Fruit fly (Drosophila melanogaster): ENCODE measurements around the gene CG17129.

CG17129 gene

DNA sequence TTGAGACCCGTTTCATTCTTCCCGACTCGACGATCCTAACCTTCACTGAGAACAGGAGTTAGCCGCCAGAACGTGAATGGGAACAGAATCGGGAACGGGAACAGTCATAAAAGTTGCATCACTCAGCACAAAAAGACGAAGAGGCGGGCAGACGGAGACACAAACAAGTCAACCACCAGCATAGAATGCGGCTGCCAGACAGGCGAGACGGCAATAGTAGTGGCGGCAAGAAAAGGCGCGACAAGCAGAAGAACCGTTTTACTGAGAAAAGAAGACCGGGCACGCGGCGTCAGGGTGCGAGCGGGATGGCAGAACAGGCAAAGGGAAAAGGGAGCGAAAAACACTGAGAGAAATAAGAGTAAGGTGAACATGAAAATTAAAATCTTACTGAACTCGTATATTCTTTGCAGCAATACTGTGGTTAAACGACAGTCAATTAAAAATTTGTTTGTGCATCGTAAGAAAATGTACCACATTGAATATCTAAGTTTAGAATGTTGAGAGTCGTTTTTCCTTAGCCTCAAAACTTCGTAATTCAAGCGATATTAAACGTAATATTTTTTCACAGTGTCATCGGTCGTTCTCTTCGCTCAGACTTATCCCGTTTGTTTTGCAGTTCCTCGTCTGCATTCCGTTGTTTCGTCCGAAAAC lies 39.7 kb downstream of the CG17129 start (continued):
- TF ChIP-seq nom (GFP tag; optimal IDR thresholded peaks at IDR 0.05) (peak; percentile 86), Xbp1 (GFP tag; optimal IDR thresholded peaks at IDR 0.05) (peak; percentile 84), sd (tag; optimal IDR thresholded peaks at IDR 0.05) (no peak), usp (GFP tag; optimal IDR thresholded peaks at IDR 0.05) (no peak), Ssrp (tag; optimal IDR thresholded peaks at IDR 0.05) (peak; percentile 83), CG43689 (GFP tag; IDR thresholded peaks at IDR 0.05) (no peak), CG6813 (GFP tag; optimal IDR thresholded peaks at IDR 0.05) (peak; percentile 81), Ravus (GFP tag; IDR thresholded peaks at IDR 0.05) (no peak; the same call in none of the 2 replicates), CG10267 (tag; optimal IDR thresholded peaks at IDR 0.05) (peak; percentile 86), Bteb2 (GFP tag; optimal IDR thresholded peaks at IDR 0.05) (peak; percentile 45), CG3281 (GFP tag; optimal IDR thresholded peaks at IDR 0.05) (peak; percentile 79), CG2199 (GFP tag; IDR thresholded peaks at IDR 0.05) (peak; percentile 93), ssp (GFP tag; IDR thresholded peaks at IDR 0.05) (peak; percentile 56; the same call in 1 of the 2 replicates), CG1602 (GFP tag; optimal IDR thresholded peaks at IDR 0.05) (peak; percentile 77), Atf6 (GFP tag; IDR thresholded peaks at IDR 0.05) (peak; percentile 63), Nf-YA (GFP tag; IDR thresholded peaks at IDR 0.05) (peak; percentile 4), vfl (GFP tag; optimal IDR thresholded peaks at IDR 0.05) (no peak), CG15514 (GFP tag; optimal IDR thresholded peaks at IDR 0.05) (peak; percentile 49), z (GFP tag; IDR thresholded peaks at IDR 0.05) (peak; percentile 7; the same call in 1 of the 3 replicates), CG17568 (GFP tag; optimal IDR thresholded peaks at IDR 0.05) (peak; percentile 82), Blimp-1 (GFP tag; optimal IDR thresholded peaks at IDR 0.05) (peak; percentile 82), Aef1 (GFP tag; IDR thresholded peaks at IDR 0.05) (peak; percentile 60), CHES-1-like (GFP tag; optimal IDR thresholded peaks at IDR 0.05) (peak; percentile 77), CG6791 (GFP tag; IDR thresholded peaks at IDR 0.05; ENCODE audit: partially characterized antibody) (0 out of 3 replicates have a peak, but pooled peaks have one; percentile 54), pros (GFP tag; optimal IDR thresholded peaks at IDR 0.05) (peak; percentile 97), CG10366 (GFP tag; IDR thresholded peaks at IDR 0.05) (peak; percentile 72), CG13424 (tag; optimal IDR thresholded peaks at IDR 0.05) (peak; percentile 86), CG17802 (tag; optimal IDR thresholded peaks at IDR 0.05) (peak; percentile 30), gce (GFP tag; IDR thresholded peaks at IDR 0.05) (peak; percentile 67; the same call in 2 of the 3 replicates), Ets65A (GFP tag) (peak; percentile 93), Hr51 (GFP tag; optimal IDR thresholded peaks at IDR 0.05) (peak; percentile 73 to 81), CG14710 (tag; optimal IDR thresholded peaks at IDR 0.05) (peak; percentile 92), CG9932 (GFP tag; IDR thresholded peaks at IDR 0.05) (peak; percentile 60), tin (GFP tag; optimal IDR thresholded peaks at IDR 0.05) (peak; percentile 86), CG11560 (tag; IDR thresholded peaks at IDR 0.05) (no peak), tx (GFP tag; optimal IDR thresholded peaks at IDR 0.05) (peak; percentile 67), CG11504 (tag; optimal IDR thresholded peaks at IDR 0.05) (peak; percentile 84), Hr39 (optimal IDR thresholded peaks at IDR 0.05) (no peak), scrt (GFP tag; optimal IDR thresholded peaks at IDR 0.05) (peak; percentile 65), bab2 (GFP tag; optimal IDR thresholded peaks at IDR 0.05) (peak; percentile 86), Eip74EF (GFP tag; optimal IDR thresholded peaks at IDR 0.05) (peak in 1 of 2 experiments; percentile 37), CG31441 (GFP tag; IDR thresholded peaks at IDR 0.05) (peak; percentile 92), CG3838 (GFP tag; optimal IDR thresholded peaks at IDR 0.05) (no peak), pho (GFP tag; optimal IDR thresholded peaks at IDR 0.05) (peak; percentile 73), CG16815 (GFP tag; optimal IDR thresholded peaks at IDR 0.05) (peak; percentile 86), gem (tag; optimal IDR thresholded peaks at IDR 0.05) (peak; percentile 92), crol (GFP tag; IDR thresholded peaks at IDR 0.05) (peak; percentile 63), abd-A (tag; optimal IDR thresholded peaks at IDR 0.05) (no peak), CG13296 (GFP tag; optimal IDR thresholded peaks at IDR 0.05) (peak; percentile 65)
